Worm (Caenorhabditis elegans): ENCODE data around the gene Y80D4G.2.

The Y80D4G.2 gene

DNA sequence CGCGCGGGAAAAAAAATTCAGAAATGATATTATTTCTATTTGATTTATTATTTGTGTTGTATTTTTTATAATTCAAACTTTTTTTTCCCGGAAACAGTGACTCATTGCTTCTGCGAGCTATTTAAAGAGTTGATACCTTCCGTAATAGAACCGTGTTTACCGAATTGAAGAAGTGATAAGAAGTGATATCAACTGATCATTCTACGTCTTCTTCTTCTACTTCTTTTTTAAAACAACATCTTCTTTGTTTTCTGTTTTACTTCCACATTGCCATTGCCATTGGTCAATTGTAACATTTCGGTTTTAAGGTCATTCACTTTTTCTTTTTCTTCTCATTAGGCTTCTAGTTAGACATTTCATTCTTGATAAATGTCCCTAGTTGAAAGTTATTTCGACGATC, 28.3 kb downstream of the Y80D4G.2 start, which contains the start of gene ttr-32:
ttr-32 (plus strand) TSS at position 314 of the 400 bp plus-strand sequence.
- TF ChIP-seq nhr-232 (tag; optimal IDR thresholded peaks at IDR 0.05), result no peak
- no peak for TF ChIP-seq F13H6.1 (tag; optimal IDR thresholded peaks at IDR 0.05)
- TF ChIP-seq ceh-6 (GFP tag; optimal IDR thresholded peaks at IDR 0.05), result no peak
- TF ChIP-seq unc-86 (tag; optimal IDR thresholded peaks at IDR 0.05), result no peak
- no peak for TF ChIP-seq pag-3 (tag; optimal IDR thresholded peaks at IDR 0.05; ENCODE audit: borderline replicate concordance)
- TF ChIP-seq nfya-1 (tag; optimal IDR thresholded peaks at IDR 0.05), result no peak
- TF ChIP-seq mec-3 (tag; optimal IDR thresholded peaks at IDR 0.05; ENCODE audit: borderline replicate concordance), result no peak
- TF ChIP-seq fkh-6 (tag; optimal IDR thresholded peaks at IDR 0.05), result no peak
- no peak for TF ChIP-seq unc-42 (tag; optimal IDR thresholded peaks at IDR 0.05)
- no peak for TF ChIP-seq ama-1 (optimal IDR thresholded peaks at IDR 0.05)
- no peak for TF ChIP-seq ceh-45 (GFP tag; IDR thresholded peaks at IDR 0.05)
- no peak for TF ChIP-seq pha-4 (tag; optimal IDR thresholded peaks at IDR 0.05)
- TF ChIP-seq fkh-10 (GFP tag; optimal IDR thresholded peaks at IDR 0.05), result no peak

DNA sequence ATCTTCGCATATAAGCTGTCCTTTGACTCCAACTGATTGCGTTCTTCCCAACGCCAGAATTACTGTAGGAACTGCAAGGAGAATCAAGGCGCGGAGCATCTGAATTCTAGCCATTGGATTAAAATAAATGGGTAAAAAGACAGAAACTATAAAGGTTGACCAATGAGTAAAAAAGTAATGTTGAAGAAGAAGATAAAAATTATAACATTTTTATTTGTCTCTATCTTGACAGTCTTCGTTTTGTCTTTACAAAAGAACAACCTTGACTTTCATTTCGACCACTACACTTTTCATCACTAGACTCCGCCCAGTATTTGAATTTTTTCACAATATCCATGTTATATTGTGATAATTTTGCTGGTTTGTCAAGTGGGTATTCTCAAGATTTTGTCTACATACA, 29.1 kb downstream of the Y80D4G.2 start, which contains the start of gene ttr-8:
ttr-8 (minus strand) TSS at position 101 of the 400 bp plus-strand sequence.
- no peak for TF ChIP-seq ceh-30 (tag; optimal IDR thresholded peaks at IDR 0.05)
- TF ChIP-seq ceh-14 (tag; optimal IDR thresholded peaks at IDR 0.05), result no peak

- TF ChIP-seq dve-1 (tag; optimal IDR thresholded peaks at IDR 0.05), result no peak
- no peak for TF ChIP-seq C38D4.7 (GFP tag; optimal IDR thresholded peaks at IDR 0.05)
- no peak for TF ChIP-seq unc-86 (tag; optimal IDR thresholded peaks at IDR 0.05)
- TF ChIP-seq unc-42 (tag; optimal IDR thresholded peaks at IDR 0.05), result no peak
- TF ChIP-seq lim-6 (tag; optimal IDR thresholded peaks at IDR 0.05), result no peak
- TF ChIP-seq tbx-7 (tag; optimal IDR thresholded peaks at IDR 0.05), result no peak
- no peak for TF ChIP-seq nhr-232 (tag; optimal IDR thresholded peaks at IDR 0.05)
- no peak for TF ChIP-seq gmeb-2 (tag; optimal IDR thresholded peaks at IDR 0.05)
- TF ChIP-seq ceh-14 (tag; optimal IDR thresholded peaks at IDR 0.05), result no peak
- no peak for TF ChIP-seq elt-2 (tag; optimal IDR thresholded peaks at IDR 0.05)
- TF ChIP-seq T23F11.4 (GFP tag; optimal IDR thresholded peaks at IDR 0.05), result no peak
- TF ChIP-seq F13H6.1 (tag; optimal IDR thresholded peaks at IDR 0.05), result no peak
- TF ChIP-seq fkh-10 (GFP tag; optimal IDR thresholded peaks at IDR 0.05), result no peak
Measured at ce11 chrIII:7561872-7562271, 32.5 kb downstream of the Y80D4G.2 start, which contains the start of gene lgc-12. Gene lgc-12 (plus strand): TSS chrIII:7562172.

ce11 chrIII:7559869-7560268, 34.5 kb downstream of the Y80D4G.2 start:
- TF ChIP-seq ttx-3 (tag; optimal IDR thresholded peaks at IDR 0.05), result no peak
- TF ChIP-seq ceh-22 (tag; optimal IDR thresholded peaks at IDR 0.05), result no peak
- peak; percentile 26 for TF ChIP-seq tbx-2 (tag; optimal IDR thresholded peaks at IDR 0.05)
- no peak for TF ChIP-seq unc-86 (tag; optimal IDR thresholded peaks at IDR 0.05)
- no peak for TF ChIP-seq sox-4 (tag; optimal IDR thresholded peaks at IDR 0.05)
- no peak for TF ChIP-seq ceh-9 (tag; optimal IDR thresholded peaks at IDR 0.05)
- TF ChIP-seq mec-3 (tag; optimal IDR thresholded peaks at IDR 0.05; ENCODE audit: borderline replicate concordance), result no peak
- peak; percentile 73 for TF ChIP-seq ceh-18 (tag; optimal IDR thresholded peaks at IDR 0.05)
- TF ChIP-seq ref-2 (tag; optimal IDR thresholded peaks at IDR 0.05), result no peak
- no peak for TF ChIP-seq madf-2 (tag; optimal IDR thresholded peaks at IDR 0.05)
- TF ChIP-seq syd-9 (tag; optimal IDR thresholded peaks at IDR 0.05), result no peak
- TF ChIP-seq odd-2 (tag; optimal IDR thresholded peaks at IDR 0.05), result no peak
- no peak for TF ChIP-seq ceh-6 (GFP tag; optimal IDR thresholded peaks at IDR 0.05)
- TF ChIP-seq pax-1 (tag; optimal IDR thresholded peaks at IDR 0.05), result no peak
- no peak for TF ChIP-seq ceh-14 (tag; optimal IDR thresholded peaks at IDR 0.05)
- TF ChIP-seq nhr-232 (tag; optimal IDR thresholded peaks at IDR 0.05), result no peak
- peak; percentile 55 for TF ChIP-seq rnt-1 (tag; optimal IDR thresholded peaks at IDR 0.05)
- TF ChIP-seq ceh-45 (GFP tag; IDR thresholded peaks at IDR 0.05), result no peak
- no peak for TF ChIP-seq lim-6 (tag; optimal IDR thresholded peaks at IDR 0.05)
- TF ChIP-seq unc-55 (GFP tag; optimal IDR thresholded peaks at IDR 0.05), result peak; percentile 99
- no peak for TF ChIP-seq ets-4 (tag; optimal IDR thresholded peaks at IDR 0.05)
- TF ChIP-seq hlh-30 (tag; optimal IDR thresholded peaks at IDR 0.05; ENCODE audit: insufficient read depth), result no peak
- TF ChIP-seq unc-42 (tag; optimal IDR thresholded peaks at IDR 0.05), result no peak
- TF ChIP-seq nfya-1 (tag; optimal IDR thresholded peaks at IDR 0.05), result no peak
- TF ChIP-seq fkh-6 (tag; optimal IDR thresholded peaks at IDR 0.05), result no peak
- no peak for TF ChIP-seq pha-4 (tag; optimal IDR thresholded peaks at IDR 0.05)
- no peak for TF ChIP-seq ceh-24 (tag; optimal IDR thresholded peaks at IDR 0.05)
- no peak for TF ChIP-seq elt-4 (tag; optimal IDR thresholded peaks at IDR 0.05)
- no peak for TF ChIP-seq ceh-19 (GFP tag; optimal IDR thresholded peaks at IDR 0.05)

All from whole organism, late embryonic.